Fruit fly (Drosophila melanogaster) S2 (cell line): ENCODE measurements around the gene CG43880.

Source experiments
- CG8478 ChIP-seq: fragments of >200 bp; optimal IDR thresholded peaks from 2 replicates; lab custom pipeline; 2018
- CTCF ChIP-seq, 2 experiments: fragments of >200 bp; optimal IDR thresholded peaks; 2 replicates each; lab custom pipeline; 2018

CG43880 gene

dm6 chr3L:7946222-7946621, at the start of gene CG43880:
Gene CG43880 (minus strand): TSS chr3L:7946322.
- TF ChIP-seq CG8478 (lab: Kevin White, UChicago) (no peak), CTCF (optimal IDR thresholded peaks at IDR 0.05; lab: Kevin White, UChicago) (no peak)

dm6 chr3L:7993570-7994319, 47.6 kb upstream of the CG43880 start:
- TF ChIP-seq CTCF (optimal IDR thresholded peaks at IDR 0.05; lab: Kevin White, UChicago) (no peak), CG8478 (lab: Kevin White, UChicago) (no peak)

DNA sequence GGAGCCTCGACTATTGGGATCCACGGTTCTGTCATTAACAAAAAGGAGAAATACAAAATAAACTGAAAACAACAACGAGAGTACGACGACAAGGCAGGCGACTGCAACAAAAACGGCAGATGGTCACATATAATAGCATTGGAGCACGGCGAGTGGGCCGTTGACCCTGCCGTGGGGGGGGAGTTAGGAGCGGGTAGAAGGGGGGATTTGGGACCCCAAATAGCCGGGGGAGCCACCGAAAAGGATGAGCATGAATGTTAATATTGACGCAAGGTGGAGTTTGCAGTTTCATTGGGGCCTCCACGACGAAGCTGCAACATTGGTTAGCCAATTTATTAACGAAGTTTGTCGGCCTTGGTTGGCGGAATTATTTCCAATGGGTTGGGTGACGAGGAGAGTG, 46.7 kb upstream of the CG43880 start:
- TF ChIP-seq CTCF (optimal IDR thresholded peaks at IDR 0.05; lab: Kevin White, UChicago) (no peak), CG8478 (lab: Kevin White, UChicago) (no peak)

- TF ChIP-seq CG8478 (lab: Kevin White, UChicago) (no peak), CTCF (optimal IDR thresholded peaks at IDR 0.05; lab: Kevin White, UChicago) (no peak)
Measured at dm6 chr3L:7990256-7990655, 44.1 kb upstream of the CG43880 start.

DNA sequence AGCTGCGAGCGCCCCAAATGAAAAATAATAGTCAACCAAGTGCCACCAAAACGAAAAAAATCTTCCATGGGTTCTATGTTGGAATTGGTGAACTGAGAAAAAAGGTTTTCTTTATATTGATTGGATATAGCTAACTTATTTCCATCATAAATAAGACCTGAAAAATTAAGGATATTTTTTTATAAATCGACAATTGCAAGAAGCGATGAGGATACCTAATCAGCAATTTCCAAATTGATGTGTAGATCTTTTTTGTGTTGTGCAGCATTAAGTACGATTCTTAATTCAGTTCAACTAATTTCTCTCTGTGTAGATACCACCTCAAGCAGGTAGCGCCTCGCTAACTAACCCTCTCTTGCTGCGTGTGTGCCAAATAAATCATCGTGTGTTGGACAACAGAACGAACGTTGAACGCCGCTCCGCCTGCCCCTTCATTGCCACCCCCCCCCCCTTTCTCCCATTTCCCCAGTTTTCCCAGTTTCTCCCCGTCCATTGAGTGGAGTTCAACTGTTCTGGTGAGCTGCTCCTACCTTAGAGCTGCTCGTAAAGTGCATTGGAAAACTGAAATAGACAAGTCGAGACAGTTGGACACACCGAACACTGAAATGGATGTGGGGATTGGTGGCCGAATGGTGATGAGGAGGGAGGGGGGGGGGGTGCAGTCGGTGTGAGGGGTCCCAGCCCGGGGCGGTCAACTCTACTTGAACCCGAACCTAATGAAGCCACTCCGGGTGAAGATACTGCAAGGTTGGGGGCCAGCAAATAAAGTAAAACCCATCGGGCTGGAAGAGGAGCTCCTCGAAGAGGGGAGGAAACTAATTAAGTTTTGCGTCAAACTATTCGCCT, 42.9 kb upstream of the CG43880 start:
- TF ChIP-seq CG8478 (lab: Kevin White, UChicago) (no peak), CTCF (optimal IDR thresholded peaks at IDR 0.05; lab: Kevin White, UChicago) (no peak)

DNA sequence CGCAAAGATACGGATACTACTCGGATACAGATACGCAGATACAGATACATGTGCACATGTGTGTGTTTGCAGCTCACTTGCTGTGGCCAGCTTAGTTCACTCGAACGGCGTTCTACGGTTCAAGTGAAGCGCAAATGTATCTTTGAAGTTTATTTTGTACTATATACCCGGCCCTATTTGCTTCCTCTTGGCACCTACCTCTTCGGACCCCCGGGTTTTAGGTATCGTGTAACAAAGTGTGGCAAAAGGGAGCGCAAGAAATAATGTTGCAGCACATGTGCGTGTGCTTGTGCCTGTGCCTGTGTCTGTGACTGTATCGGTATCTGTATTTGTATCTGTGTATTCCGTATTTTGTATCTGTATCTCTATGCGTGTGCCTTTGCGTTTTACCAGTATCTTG, 42.3 kb upstream of the CG43880 start:
- TF ChIP-seq CTCF (optimal IDR thresholded peaks at IDR 0.05; lab: Kevin White, UChicago) (no peak), CG8478 (lab: Kevin White, UChicago) (no peak)

DNA sequence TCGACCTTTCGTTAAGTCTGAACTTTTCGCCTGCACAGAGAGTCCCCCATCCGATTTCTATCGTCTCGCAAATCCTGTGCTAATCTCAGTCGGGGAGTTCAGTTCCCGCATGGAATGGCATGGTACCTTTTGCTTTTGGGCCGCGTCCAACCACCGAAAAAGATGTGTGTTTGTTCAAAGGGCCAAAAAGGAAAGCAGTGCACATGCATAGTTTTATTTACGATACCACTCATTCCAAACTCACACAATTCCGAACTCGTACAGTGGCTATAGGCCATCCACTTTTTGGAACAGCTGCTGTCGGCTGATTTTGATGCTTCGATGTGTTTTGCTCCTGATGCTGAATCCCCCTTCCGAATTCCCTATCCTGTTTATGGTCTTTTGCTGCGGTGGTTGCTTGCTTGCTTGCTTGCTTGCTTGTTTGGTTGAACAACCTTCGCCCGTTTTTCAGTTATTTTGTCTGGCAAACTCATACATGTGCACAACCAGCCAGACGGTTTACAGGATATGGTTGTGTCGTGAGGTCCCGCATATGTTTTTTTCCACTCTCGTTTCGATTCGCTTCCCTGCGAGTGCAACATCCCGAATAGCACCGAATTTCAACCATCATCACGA, 38.6 kb upstream of the CG43880 start:
- TF ChIP-seq CG8478 (lab: Kevin White, UChicago) (no peak), CTCF (optimal IDR thresholded peaks at IDR 0.05; lab: Kevin White, UChicago) (no peak)

- TF ChIP-seq CG8478 (lab: Kevin White, UChicago) (no peak), CTCF (optimal IDR thresholded peaks at IDR 0.05; lab: Kevin White, UChicago) (no peak)
Measured at dm6 chr3L:7983602-7984223, 37.6 kb upstream of the CG43880 start.

- TF ChIP-seq CG8478 (lab: Kevin White, UChicago): no peak
- no peak for TF ChIP-seq CTCF (optimal IDR thresholded peaks at IDR 0.05; lab: Kevin White, UChicago)
Measured at dm6 chr3L:7981956-7982355, 35.8 kb upstream of the CG43880 start.

dm6 chr3L:7981228-7981854, 35.2 kb upstream of the CG43880 start:
- no peak for TF ChIP-seq CG8478 (lab: Kevin White, UChicago)
- no peak for TF ChIP-seq CTCF (optimal IDR thresholded peaks at IDR 0.05; lab: Kevin White, UChicago)

dm6 chr3L:7978777-7979649, 32.9 kb upstream of the CG43880 start, which contains the start of gene nmo:
Gene nmo (plus strand): TSS chr3L:7979046.
- TF ChIP-seq CTCF (optimal IDR thresholded peaks at IDR 0.05; lab: Kevin White, UChicago): peak; percentile 31 to 61
- no peak for TF ChIP-seq CG8478 (lab: Kevin White, UChicago)

DNA sequence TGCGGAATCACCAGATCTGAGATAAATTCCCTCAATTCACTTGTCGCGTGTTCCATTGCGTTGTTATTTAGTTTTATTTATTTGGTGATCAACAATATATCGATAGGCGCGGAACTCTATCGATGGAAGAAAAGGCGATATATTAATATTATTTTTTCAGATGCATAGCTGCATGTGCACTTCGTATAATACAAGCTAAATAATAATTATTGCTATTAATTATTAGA, 32.3 kb upstream of the CG43880 start, which contains the start of gene Pop4:
Gene Pop4 (minus strand): TSS at position 101 of the 227 bp plus-strand sequence.
- TF ChIP-seq CTCF (optimal IDR thresholded peaks at IDR 0.05; lab: Kevin White, UChicago): no peak
- no peak for TF ChIP-seq CG8478 (lab: Kevin White, UChicago)

DNA sequence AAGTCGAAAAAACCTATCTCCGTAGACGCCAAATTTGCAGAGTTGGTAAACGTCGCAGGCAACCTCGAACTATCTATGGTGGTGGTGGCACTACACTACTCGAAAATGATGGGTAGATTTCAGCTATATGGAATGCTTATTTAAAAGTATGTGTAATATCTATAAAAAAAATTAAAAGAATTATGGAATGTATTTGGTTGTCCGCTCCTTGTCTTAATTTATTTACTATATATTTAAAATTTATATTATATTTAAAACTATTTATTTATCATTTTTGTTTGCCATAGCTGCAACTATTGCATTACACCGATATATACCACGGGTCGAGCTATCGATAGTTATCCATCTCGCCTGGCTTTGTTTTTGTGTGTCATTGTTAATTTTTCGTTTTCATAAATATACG, 30.0 kb upstream of the CG43880 start, which contains the start of the genes HP4 and CG8209:
Gene HP4 (minus strand): TSS at position 74 of the 403 bp plus-strand sequence.
Gene CG8209 (plus strand): TSS at position 326 of the 403 bp plus-strand sequence.
- TF ChIP-seq CTCF (optimal IDR thresholded peaks at IDR 0.05; lab: Kevin White, UChicago) (no peak), CG8478 (lab: Kevin White, UChicago) (no peak)
